Worm (Caenorhabditis elegans) whole organism, L2 larva: ENCODE measurements around the gene F35E8.7.

Source experiments
- C34F6.9 ChIP-seq: fragments of 150-350 bp; optimal IDR thresholded peaks from 2 replicates; lab custom pipeline; 2014; ENCODE audit warnings: missing biosample characterization, missing genetic modification characterization
- ama-1 ChIP-seq: fragments of 150-350 bp; optimal IDR thresholded peaks from 2 replicates; lab custom pipeline; 2018; ENCODE audit warnings: inconsistent platforms
- elt-1 ChIP-seq: fragments of 150-350 bp; optimal IDR thresholded peaks from 2 replicates; lab custom pipeline; 2014; ENCODE audit warnings: missing biosample characterization, missing genetic modification characterization
- elt-3 ChIP-seq: sonication (generic microtip); optimal IDR thresholded peaks from 2 replicates; lab custom pipeline; 2017; ENCODE audit warnings: missing biosample characterization, missing genetic modification characterization
- lin-13 ChIP-seq: fragments of 150-350 bp; optimal IDR thresholded peaks from 2 replicates; lab custom pipeline; 2014; ENCODE audit warnings: missing biosample characterization, missing genetic modification reagents, missing genetic modification characterization
- nhr-6 ChIP-seq: fragments of 150-350 bp; optimal IDR thresholded peaks from 2 replicates; lab custom pipeline; 2014; ENCODE audit warnings: missing biosample characterization, missing genetic modification characterization
- nhr-77 ChIP-seq: fragments of 150-350 bp; optimal IDR thresholded peaks from 2 replicates; lab custom pipeline; 2014; ENCODE audit warnings: missing biosample characterization, missing genetic modification characterization
- snpc-4 ChIP-seq: fragments of 150-350 bp; optimal IDR thresholded peaks from 2 replicates; lab custom pipeline; 2014; ENCODE audit warnings: missing biosample characterization, missing genetic modification characterization
- unc-39 ChIP-seq: fragments of 150-350 bp; optimal IDR thresholded peaks from 2 replicates; lab custom pipeline; 2014; ENCODE audit warnings: missing biosample characterization, missing genetic modification characterization
- unc-55 ChIP-seq: fragments of 150-350 bp; sonication (generic microtip); optimal IDR thresholded peaks from 3 replicates; lab custom pipeline; 2014; ENCODE audit warnings: missing biosample characterization, missing genetic modification reagents, missing genetic modification characterization
- zag-1 ChIP-seq: fragments of 150-350 bp; optimal IDR thresholded peaks from 2 replicates; lab custom pipeline; 2014; ENCODE audit warnings: missing biosample characterization, missing genetic modification characterization

DNA sequence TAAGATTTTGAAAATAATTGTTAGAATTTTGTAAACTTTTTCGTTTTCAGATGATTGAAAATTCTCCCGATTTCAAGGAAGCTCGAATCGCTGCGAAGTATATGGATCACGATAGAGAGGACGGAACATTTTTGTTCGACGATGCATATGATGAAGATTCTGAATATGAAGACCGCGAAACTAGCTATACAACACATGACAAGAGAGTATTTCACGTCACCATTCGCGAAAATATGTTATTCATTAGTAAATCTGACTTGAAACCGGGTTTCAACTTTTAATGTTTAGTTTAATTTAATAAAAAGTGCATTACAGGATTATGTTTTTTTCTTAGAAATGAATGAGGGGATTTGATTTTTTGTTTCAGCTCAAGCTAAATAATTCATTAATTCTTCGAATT, 43.5 kb upstream of the F35E8.7 start, which contains the start of gene str-57:
- TF ChIP-seq elt-3 (tag; lab: Kevin White, UChicago) (no peak), snpc-4 (tag; lab: Kevin White, UChicago) (no peak), unc-39 (tag; lab: Kevin White, UChicago) (no peak), C34F6.9 (tag; lab: Kevin White, UChicago) (no peak), nhr-77 (tag; lab: Kevin White, UChicago) (no peak), lin-13 (no peak), ama-1 (lab: Kevin White, UChicago) (no peak), elt-1 (tag; lab: Kevin White, UChicago) (no peak), zag-1 (tag; lab: Kevin White, UChicago) (no peak), nhr-6 (no peak), unc-55 (GFP tag; lab: Kevin White, UChicago) (no peak)
